Worm (Caenorhabditis elegans) whole organism, L1 larva: ENCODE data around the gene cyn-17.

Source experiments
- ces-1 ChIP-seq: fragments of 150-350 bp; optimal IDR thresholded peaks from 2 replicates; lab custom pipeline; 2014; ENCODE audit warnings: missing biosample characterization, missing genetic modification reagents, missing genetic modification characterization
- nhr-12 ChIP-seq: sonication (generic microtip); optimal IDR thresholded peaks from 2 replicates; lab custom pipeline; 2017; ENCODE audit warnings: missing biosample characterization, missing genetic modification characterization
- nhr-84 ChIP-seq: sonication (generic microtip); optimal IDR thresholded peaks from 2 replicates; lab custom pipeline; 2017; ENCODE audit warnings: missing biosample characterization, missing genetic modification characterization
- snpc-4 ChIP-seq: fragments of 150-350 bp; optimal IDR thresholded peaks from 2 replicates; lab custom pipeline; 2014; ENCODE audit warnings: missing biosample characterization, missing genetic modification characterization
- ztf-11 ChIP-seq, 2 experiments: sonication (generic microtip); optimal IDR thresholded peaks; 2 replicates each; lab custom pipeline; 2016 to 2017; ENCODE audit warnings: missing genetic modification characterization in 2 of 2, missing biosample characterization in 1 of 2, missing compliant biosample characterization in 1 of 2

DNA sequence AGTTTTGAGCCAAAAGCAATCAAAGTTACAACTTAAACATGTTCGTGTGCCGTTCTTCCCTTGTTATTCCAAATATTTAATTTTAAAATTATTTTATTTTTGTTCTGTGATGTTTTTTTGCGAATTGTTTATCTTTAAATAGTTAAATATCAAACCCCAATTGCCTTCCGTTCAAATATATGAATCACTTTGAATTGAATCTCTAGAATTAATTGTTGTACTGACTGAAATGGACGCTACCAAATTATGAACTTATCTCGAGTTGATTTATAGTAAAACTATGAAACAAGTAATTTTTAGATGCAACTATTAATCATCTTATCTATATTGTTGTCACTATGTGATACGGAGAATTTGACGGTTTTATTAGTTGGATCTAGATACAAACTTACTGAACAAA, 7.4 kb upstream of the cyn-17 start, which contains the start of gene ZC250.2:
- TF ChIP-seq ces-1 (GFP tag; lab: Kevin White, UChicago) (no peak), snpc-4 (tag; lab: Kevin White, UChicago) (no peak), nhr-12 (tag; lab: Kevin White, UChicago) (no peak), ztf-11 (tag; optimal IDR thresholded peaks at IDR 0.05; lab: Kevin White, UChicago) (no peak), nhr-84 (tag; lab: Kevin White, UChicago) (no peak)
